Worm (Caenorhabditis elegans) whole organism, young adult: ENCODE measurements around the gene tag-329.

Experiments
- C06A6.2 ChIP-seq: fragments of 200-800 bp; sonication (Bioruptor generic); conservative IDR thresholded peaks from 2 replicates; pipeline ENCODE4 v1.3.6; 2022; ENCODE audit warnings: missing genetic modification characterization, missing compliant biosample characterization
- C17E4.6 ChIP-seq: fragments of 200-800 bp; sonication (Bioruptor generic); IDR thresholded peaks from 2 replicates; pipeline ENCODE4 v1.3.6; 2022; ENCODE audit warnings: missing genetic modification reagents, missing genetic modification characterization, missing compliant biosample characterization
- D2030.7 ChIP-seq: fragments of 200-800 bp; sonication (Bioruptor generic); IDR thresholded peaks from 2 replicates; pipeline ENCODE4 v1.3.6; 2022; ENCODE audit warnings: missing genetic modification reagents, missing genetic modification characterization, missing compliant biosample characterization
- F49E8.2 ChIP-seq: sonication (generic microtip); optimal IDR thresholded peaks from 3 replicates; lab custom pipeline; 2017; ENCODE audit warnings: missing genetic modification characterization, mild to moderate bottlenecking, missing compliant biosample characterization, antibody characterized with exemption, moderate library complexity; ENCODE audit not compliant: insufficient read depth
- T26A5.8 ChIP-seq: sonication (generic microtip); optimal IDR thresholded peaks from 2 replicates; lab custom pipeline; 2016; ENCODE audit warnings: missing genetic modification characterization, missing compliant biosample characterization
- Y56A3A.18 ChIP-seq: fragments of 200-800 bp; sonication (Bioruptor generic); IDR thresholded peaks from 2 replicates; pipeline ENCODE4 v1.3.6; 2022; ENCODE audit warnings: missing genetic modification reagents, missing genetic modification characterization, missing compliant biosample characterization
- Y67H2A.10 ChIP-seq: fragments of 200-800 bp; sonication (Bioruptor generic); conservative IDR thresholded peaks from 2 replicates; pipeline ENCODE4 v1.3.6; 2022; ENCODE audit warnings: missing genetic modification reagents, missing genetic modification characterization, missing compliant biosample characterization
- Y95B8A.8 ChIP-seq: fragments of 200-800 bp; sonication (Bioruptor generic); IDR thresholded peaks from 2 replicates; pipeline ENCODE4 v1.3.6; 2022; ENCODE audit warnings: missing genetic modification reagents, missing genetic modification characterization, missing compliant biosample characterization
- attf-3 ChIP-seq: fragments of 200-800 bp; sonication (Bioruptor generic); conservative IDR thresholded peaks from 2 replicates; pipeline ENCODE4 v1.3.6; 2022; ENCODE audit warnings: missing genetic modification reagents, missing genetic modification characterization, missing compliant biosample characterization
- bed-1 ChIP-seq: fragments of 200-800 bp; sonication (Bioruptor generic); IDR thresholded peaks from 2 replicates; pipeline ENCODE4 v1.3.6; 2022; ENCODE audit warnings: missing genetic modification reagents, missing genetic modification characterization, missing compliant biosample characterization
- ceh-58 ChIP-seq: fragments of 200-800 bp; sonication (Bioruptor generic); IDR thresholded peaks from 2 replicates; pipeline ENCODE4 v1.3.6; 2022; ENCODE audit warnings: missing genetic modification characterization, missing compliant biosample characterization
- ceh-79 ChIP-seq: sonication (generic microtip); optimal IDR thresholded peaks from 2 replicates; lab custom pipeline; 2017; ENCODE audit warnings: mild to moderate bottlenecking, missing genetic modification characterization, missing compliant biosample characterization
- dox-1 ChIP-seq: fragments of 200-800 bp; sonication (Bioruptor generic); IDR thresholded peaks from 2 replicates; pipeline ENCODE4 v1.3.6; 2022; ENCODE audit warnings: missing genetic modification reagents, missing genetic modification characterization, missing compliant biosample characterization
- dpl-1 ChIP-seq: fragments of 150-350 bp; optimal IDR thresholded peaks from 2 replicates; lab custom pipeline; 2014; ENCODE audit warnings: missing biosample characterization, missing genetic modification reagents, missing genetic modification characterization
- efl-1 ChIP-seq: fragments of 150-350 bp; optimal IDR thresholded peaks from 2 replicates; lab custom pipeline; 2014; ENCODE audit warnings: missing biosample characterization, missing genetic modification reagents, missing genetic modification characterization
- ets-4 ChIP-seq: fragments of 200-800 bp; sonication (Bioruptor generic); optimal IDR thresholded peaks from 2 replicates; lab custom pipeline; 2018; ENCODE audit warnings: mild to moderate bottlenecking, missing genetic modification characterization, missing compliant biosample characterization
- gei-17 ChIP-seq: fragments of 200-800 bp; sonication (Bioruptor generic); optimal IDR thresholded peaks from 2 replicates; lab custom pipeline; 2018; ENCODE audit warnings: mild to moderate bottlenecking, missing genetic modification characterization, missing compliant biosample characterization
- lag-1 ChIP-seq: fragments of 200-800 bp; sonication (Bioruptor generic); IDR thresholded peaks from 2 replicates; pipeline ENCODE4 v1.3.6; 2022; ENCODE audit warnings: missing genetic modification reagents, missing genetic modification characterization, missing compliant biosample characterization
- lir-1 ChIP-seq: fragments of 200-800 bp; sonication (Bioruptor generic); conservative IDR thresholded peaks from 2 replicates; pipeline ENCODE4 v1.3.6; 2022; ENCODE audit warnings: missing genetic modification reagents, missing genetic modification characterization, missing compliant biosample characterization
- madf-8 ChIP-seq: fragments of 200-800 bp; sonication (Bioruptor generic); conservative IDR thresholded peaks from 2 replicates; pipeline ENCODE4 v1.3.6; 2022; ENCODE audit warnings: missing genetic modification reagents, missing genetic modification characterization, missing compliant biosample characterization
- nfya-2 ChIP-seq: fragments of 200-800 bp; sonication (Bioruptor generic); IDR thresholded peaks from 2 replicates; pipeline ENCODE4 v1.3.6; 2022; ENCODE audit warnings: missing genetic modification reagents, missing genetic modification characterization, missing compliant biosample characterization
- nhr-80 ChIP-seq: sonication (generic microtip); optimal IDR thresholded peaks from 2 replicates; lab custom pipeline; 2016; ENCODE audit warnings: missing genetic modification characterization, missing compliant biosample characterization
- rec-8 ChIP-seq, 2 experiments: sonication (generic microtip); optimal IDR thresholded peaks; 2 replicates each; lab custom pipeline; 2016; ENCODE audit warnings: mild to moderate bottlenecking in 2 of 2, missing genetic modification characterization in 2 of 2, missing genetic modification reagents in 2 of 2, missing genotype in 2 of 2, missing biosample characterization in 1 of 2, missing compliant biosample characterization in 1 of 2, moderate library complexity in 1 of 2
- unc-62 ChIP-seq: fragments of 150-350 bp; optimal IDR thresholded peaks from 2 replicates; lab custom pipeline; 2014; ENCODE audit warnings: missing biosample characterization, missing genetic modification reagents, missing genetic modification characterization
- xnd-1 ChIP-seq: sonication (generic microtip); optimal IDR thresholded peaks from 2 replicates; lab custom pipeline; 2016; ENCODE audit warnings: missing genotype, missing genetic modification reagents, missing genetic modification characterization, missing compliant biosample characterization
- ztf-18 ChIP-seq: sonication (generic microtip); optimal IDR thresholded peaks from 2 replicates; lab custom pipeline; 2016; ENCODE audit warnings: missing genotype, mild to moderate bottlenecking, missing genetic modification characterization, missing compliant biosample characterization
- ztf-22 ChIP-seq: fragments of 200-800 bp; sonication (Bioruptor generic); optimal IDR thresholded peaks from 2 replicates; lab custom pipeline; 2018; ENCODE audit warnings: mild to moderate bottlenecking, missing genetic modification characterization, moderate library complexity, missing compliant biosample characterization

tag-329 gene

DNA sequence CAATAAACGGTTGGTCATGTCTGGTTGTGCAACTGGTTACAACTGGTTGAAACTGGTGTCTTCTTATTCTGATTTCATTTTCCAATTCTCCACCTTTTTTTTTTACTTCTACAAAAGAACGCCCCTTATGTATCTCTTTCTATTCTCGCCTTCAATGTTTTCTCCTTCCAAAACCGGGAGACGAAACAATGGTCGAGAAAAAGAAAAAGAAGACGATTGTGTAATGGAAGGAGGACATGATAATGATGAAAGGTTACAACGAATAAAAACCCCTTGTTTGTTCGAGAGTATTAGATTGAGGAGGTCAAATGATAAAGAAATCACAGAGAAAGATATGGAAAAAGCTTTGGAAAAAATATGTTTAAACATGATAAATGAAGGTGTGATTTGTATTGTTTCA lies 15.9 kb upstream of the tag-329 start, which contains the start of gene C50F4.8:
Gene C50F4.8, minus strand, starts transcription at position 28 of the 400 bp plus-strand sequence.
- no peak for TF ChIP-seq F49E8.2 (tag; lab: Kevin White, UChicago)
- TF ChIP-seq rec-8 (tag; optimal IDR thresholded peaks at IDR 0.05; lab: Kevin White, UChicago) = no peak
- TF ChIP-seq attf-3 (GFP tag; lab: Robert Waterston, UW) = no peak

ce11 chrV:9521697-9522096 lies 13.0 kb upstream of the tag-329 start:
- no peak for TF ChIP-seq ceh-79 (tag; lab: Kevin White, UChicago)
- TF ChIP-seq attf-3 (GFP tag; lab: Robert Waterston, UW) = no peak

ce11 chrV:9524099-9524498 lies 10.6 kb upstream of the tag-329 start, which contains the start of gene C50F4.9:
Gene C50F4.9, minus strand, starts transcription at chrV:9524199.
- TF ChIP-seq Y67H2A.10 (GFP tag; lab: Robert Waterston, UW) = no peak
- no peak for TF ChIP-seq ceh-58 (GFP tag; lab: Robert Waterston, UW)
- TF ChIP-seq xnd-1 (tag; lab: Kevin White, UChicago) = no peak
- TF ChIP-seq gei-17 (GFP tag; lab: Kevin White, UChicago) = no peak
- TF ChIP-seq ztf-22 (GFP tag; lab: Kevin White, UChicago) = no peak
- no peak for TF ChIP-seq dox-1
- no peak for TF ChIP-seq nfya-2 (GFP tag; lab: Robert Waterston, UW)
- TF ChIP-seq ets-4 = no peak
- TF ChIP-seq Y56A3A.18 (GFP tag; lab: Robert Waterston, UW) = no peak
- TF ChIP-seq D2030.7 (GFP tag; lab: Robert Waterston, UW) = no peak
- no peak for TF ChIP-seq lag-1 (GFP tag; lab: Robert Waterston, UW)
- TF ChIP-seq C06A6.2 (GFP tag; lab: Robert Waterston, UW) = no peak
- no peak for TF ChIP-seq madf-8 (GFP tag; lab: Robert Waterston, UW)

DNA sequence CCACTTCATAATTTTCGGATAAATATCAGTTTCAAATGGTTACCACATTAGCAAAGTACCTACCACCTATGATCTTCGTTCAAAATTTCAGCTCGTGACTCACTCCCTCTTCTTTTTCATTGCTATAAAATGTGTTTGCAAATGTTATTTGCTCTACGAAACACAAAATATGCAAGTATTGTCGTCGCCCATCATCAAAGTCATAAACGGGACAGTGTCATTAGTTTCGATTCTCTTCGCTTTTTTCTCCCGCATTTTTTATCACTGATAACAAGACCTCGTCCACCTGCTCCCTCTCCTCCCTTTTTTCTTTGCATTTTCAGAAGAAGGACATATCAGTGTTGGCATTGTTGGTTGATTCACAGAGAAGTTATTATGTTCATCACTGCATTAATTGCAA lies 8.3 kb upstream of the tag-329 start, which contains the start of gene C50F4.1:
Gene C50F4.1, plus strand, starts transcription at position 324 of the 400 bp plus-strand sequence.
- TF ChIP-seq lir-1 (GFP tag; lab: Robert Waterston, UW) = no peak
- TF ChIP-seq F49E8.2 (tag; lab: Kevin White, UChicago) = no peak
- peak; percentile 95 for TF ChIP-seq nhr-80 (tag; lab: Kevin White, UChicago)
- peak; percentile 37 for TF ChIP-seq ets-4

ce11 chrV:9527337-9527736 lies 7.4 kb upstream of the tag-329 start:
- no peak for TF ChIP-seq Y95B8A.8 (GFP tag; lab: Robert Waterston, UW)
- TF ChIP-seq nhr-80 (tag; lab: Kevin White, UChicago) = peak; percentile 3

- no peak for TF ChIP-seq dpl-1 (GFP tag; lab: Kevin White, UChicago)
- no peak for TF ChIP-seq bed-1 (GFP tag; lab: Robert Waterston, UW)
Observed at ce11 chrV:9527984-9528383, 6.7 kb upstream of the tag-329 start.

DNA sequence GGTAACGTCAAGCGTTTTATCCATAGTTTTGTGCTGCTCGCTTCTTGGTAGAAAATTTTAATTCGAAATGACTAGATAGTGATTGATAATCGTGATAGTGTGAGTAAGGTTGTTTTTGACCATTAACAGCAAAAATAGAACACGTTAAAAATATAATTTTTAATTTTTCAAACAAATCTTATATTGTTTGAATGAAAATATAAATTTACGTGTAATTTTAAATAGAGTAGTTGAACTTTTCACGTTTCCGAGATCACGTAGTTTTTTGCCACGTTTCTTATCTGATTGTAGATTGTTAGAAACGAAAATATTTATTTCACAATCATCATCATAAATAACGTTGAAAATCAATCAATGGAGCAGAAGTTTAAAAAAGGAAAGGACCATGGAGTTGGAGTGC lies 3.2 kb upstream of the tag-329 start, which contains the start of the genes C50F4.10 and pfk-1.2:
Gene C50F4.10, minus strand, starts transcription at position 101 of the 400 bp plus-strand sequence.
Gene pfk-1.2, plus strand, starts transcription at position 325 of the 400 bp plus-strand sequence.
- TF ChIP-seq efl-1 (GFP tag; lab: Kevin White, UChicago) = no peak
- no peak for TF ChIP-seq dox-1
- no peak for TF ChIP-seq bed-1 (GFP tag; lab: Robert Waterston, UW)
- no peak for TF ChIP-seq ztf-18 (tag; lab: Kevin White, UChicago)
- TF ChIP-seq C17E4.6 (GFP tag; lab: Robert Waterston, UW) = no peak
- TF ChIP-seq T26A5.8 = no peak
- no peak for TF ChIP-seq Y56A3A.18 (GFP tag; lab: Robert Waterston, UW)
- TF ChIP-seq ztf-22 (GFP tag; lab: Kevin White, UChicago) = no peak
- no peak for TF ChIP-seq unc-62
